Fruit fly (Drosophila melanogaster): ENCODE data around the gene EMC5.

- TF ChIP-seq rgr (GFP tag; optimal IDR thresholded peaks at IDR 0.05) = no peak
- no peak for TF ChIP-seq dsf (GFP tag; optimal IDR thresholded peaks at IDR 0.05; ENCODE audit: borderline replicate concordance)
- no peak for TF ChIP-seq psq (GFP tag; optimal IDR thresholded peaks at IDR 0.05)
- TF ChIP-seq h (GFP tag; optimal IDR thresholded peaks at IDR 0.05) = no peak
- no peak for TF ChIP-seq ey (GFP tag; optimal IDR thresholded peaks at IDR 0.05)
- TF ChIP-seq lola (GFP tag; optimal IDR thresholded peaks at IDR 0.05) = no peak
- TF ChIP-seq GATAd (GFP tag; optimal IDR thresholded peaks at IDR 0.05) = no peak
- no peak for TF ChIP-seq usp (GFP tag; optimal IDR thresholded peaks at IDR 0.05)
- TF ChIP-seq br (GFP tag; optimal IDR thresholded peaks at IDR 0.05) = no peak
- no peak for TF ChIP-seq Vsx2 (GFP tag; optimal IDR thresholded peaks at IDR 0.05; ENCODE audit: partially characterized antibody)
- no peak for TF ChIP-seq CG9705 (GFP tag; optimal IDR thresholded peaks at IDR 0.05)
Measured at dm6 chr2L:19015628-19016027, 28.1 kb downstream of the EMC5 start.

Data from whole organism, wandering third instar larva.